Worm (Caenorhabditis elegans) whole organism, dauer: Measurements from ENCODE around the gene clec-160.

ENCODE experiments used
- unc-62 ChIP-seq: sonication (generic microtip); optimal IDR thresholded peaks from 2 replicates; lab custom pipeline; 2017; ENCODE audit warnings: missing biosample characterization, missing genetic modification reagents, missing genetic modification characterization

The clec-160 gene

DNA sequence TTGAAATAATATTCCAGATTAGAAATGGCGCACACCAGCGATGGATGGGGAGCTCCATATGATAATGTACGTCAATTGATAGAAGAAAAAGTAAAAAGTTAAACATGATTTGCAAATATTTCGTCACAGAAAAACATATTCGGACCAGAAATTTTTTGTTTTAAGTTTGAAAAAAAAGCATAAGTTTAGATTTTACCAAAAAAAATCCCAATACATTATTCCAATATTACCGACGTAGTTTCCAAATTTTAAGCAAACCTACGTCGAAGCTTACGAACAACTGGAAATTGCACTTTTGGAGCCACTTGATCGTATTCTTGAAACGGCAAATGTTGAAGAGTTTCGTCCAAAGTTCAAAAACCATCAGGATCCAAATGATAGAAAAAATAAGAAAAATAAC, 43.1 kb downstream of the clec-160 start, which contains the start of gene henn-1:
TSS of gene henn-1 (plus strand) at position 18 of the 400 bp plus-strand sequence.
- TF ChIP-seq unc-62 (GFP tag; lab: Kevin White, UChicago): no peak

DNA sequence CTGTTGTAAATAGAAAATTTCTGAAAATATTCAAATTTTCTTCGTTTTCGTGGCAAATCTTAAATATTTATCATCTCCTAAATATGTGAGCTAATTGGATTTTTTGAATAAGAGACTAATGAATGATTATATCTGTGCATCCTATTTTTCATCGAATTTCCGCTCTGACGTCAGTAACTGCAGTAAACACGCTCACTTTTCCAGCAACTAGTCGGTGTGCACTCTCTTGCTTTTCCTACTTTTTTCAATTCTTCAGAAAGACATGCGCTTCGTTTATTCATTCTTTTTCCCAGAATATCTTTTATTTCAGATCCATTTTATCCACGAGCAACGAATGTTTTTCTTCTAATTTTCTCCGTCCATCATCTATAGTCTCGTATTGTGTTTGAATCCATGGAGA, 46.3 kb downstream of the clec-160 start:
- TF ChIP-seq unc-62 (GFP tag; lab: Kevin White, UChicago): no peak

DNA sequence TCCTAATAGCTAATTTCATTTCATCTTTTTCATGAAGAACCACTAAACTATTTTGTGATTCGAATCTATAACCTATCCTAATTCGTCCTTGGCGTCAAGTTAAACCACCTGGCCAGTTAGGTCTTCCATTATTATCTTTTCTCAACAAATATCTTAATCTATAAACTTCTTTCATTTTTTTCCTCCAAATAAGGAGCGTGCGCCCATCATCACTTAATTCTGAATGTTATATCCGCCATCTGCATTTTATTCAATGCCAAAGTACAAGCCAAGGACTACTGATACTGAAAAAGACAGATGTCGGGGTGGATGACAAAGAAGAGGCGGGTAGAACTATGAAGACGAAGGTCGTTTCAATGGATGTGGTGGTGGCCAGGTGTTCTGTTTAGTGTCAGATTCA, 46.9 kb downstream of the clec-160 start:
- no peak for TF ChIP-seq unc-62 (GFP tag; lab: Kevin White, UChicago)

DNA sequence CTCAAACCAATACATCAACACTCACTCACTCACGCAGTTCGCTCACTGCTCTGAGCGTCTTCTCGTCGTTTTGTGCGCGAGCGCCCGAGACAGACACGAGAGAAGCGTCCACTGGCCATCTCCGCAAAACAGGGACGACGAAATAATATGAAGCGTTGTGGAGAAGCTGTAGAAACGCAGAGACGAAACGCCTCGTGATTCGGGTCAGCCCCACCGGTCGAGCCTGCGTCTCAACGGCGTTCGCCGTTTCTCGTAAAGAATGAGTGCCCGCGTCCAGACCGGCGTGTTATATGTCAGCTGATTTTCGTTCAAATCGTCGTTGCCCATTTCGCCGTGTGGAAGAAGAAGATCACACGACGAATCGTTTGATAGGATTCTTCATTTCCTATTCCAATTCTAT, 48.3 kb downstream of the clec-160 start, which contains the start of gene fbxl-1:
TSS of gene fbxl-1 (plus strand) at position 320 of the 400 bp plus-strand sequence.
- no peak for TF ChIP-seq unc-62 (GFP tag; lab: Kevin White, UChicago)

DNA sequence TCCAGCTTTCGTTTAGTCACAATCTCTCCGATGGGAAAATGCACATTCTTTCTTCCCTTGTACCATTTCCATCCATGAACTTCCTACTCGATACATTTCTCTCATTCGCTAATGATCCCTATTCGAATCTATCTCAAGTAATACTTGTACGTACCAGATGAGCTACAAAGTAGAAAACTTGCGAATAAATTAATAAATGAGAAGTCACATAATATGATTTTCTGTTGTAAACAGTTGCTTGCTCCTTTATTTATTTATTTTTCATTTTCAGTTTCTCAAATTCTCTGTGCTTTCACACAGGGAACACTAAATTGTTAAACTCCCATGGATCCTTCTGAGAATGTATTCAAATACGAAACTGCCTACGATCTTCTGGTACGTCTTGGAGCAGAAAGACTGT, 49.6 kb downstream of the clec-160 start, which contains the start of gene rfs-1:
TSS of gene rfs-1 (plus strand) at position 301 of the 400 bp plus-strand sequence.
- no peak for TF ChIP-seq unc-62 (GFP tag; lab: Kevin White, UChicago)

DNA sequence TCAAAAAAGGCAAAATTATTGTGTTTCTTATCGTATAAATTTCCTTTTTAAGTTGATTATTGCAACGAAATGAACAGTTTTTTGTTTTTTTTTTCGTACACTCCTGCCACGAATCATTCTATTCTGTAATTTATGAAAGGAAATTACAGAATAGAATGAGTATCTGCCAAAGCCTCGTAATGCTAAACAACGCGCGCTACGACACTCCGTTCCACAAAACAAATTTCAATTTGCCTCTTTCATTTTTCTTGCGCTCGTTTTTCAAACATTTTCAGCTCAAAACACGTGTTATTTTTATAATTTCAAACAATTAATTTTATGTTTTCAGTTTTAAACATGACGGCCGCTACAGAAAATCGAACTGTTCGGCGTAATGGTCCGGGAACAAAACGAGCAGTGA, 51.0 kb downstream of the clec-160 start, which contains the start of gene mob-4:
TSS of gene mob-4 (plus strand) at position 329 of the 400 bp plus-strand sequence.
- TF ChIP-seq unc-62 (GFP tag; lab: Kevin White, UChicago): no peak
